Worm (Caenorhabditis elegans) whole organism, young adult: ENCODE data around the gene dgk-4.

Experiments
- B0019.2 ChIP-seq: fragments of 200-800 bp; sonication (Bioruptor generic); conservative IDR thresholded peaks from 2 replicates; pipeline ENCODE4 v1.3.6; 2022; ENCODE audit warnings: missing genetic modification reagents, missing genetic modification characterization, missing compliant biosample characterization
- B0336.3 ChIP-seq: fragments of 200-800 bp; sonication (Bioruptor generic); IDR thresholded peaks from 2 replicates; pipeline ENCODE4 v1.3.6; 2022; ENCODE audit warnings: missing genetic modification characterization, missing compliant biosample characterization
- C06A6.2 ChIP-seq: fragments of 200-800 bp; sonication (Bioruptor generic); conservative IDR thresholded peaks from 2 replicates; pipeline ENCODE4 v1.3.6; 2022; ENCODE audit warnings: missing genetic modification characterization, missing compliant biosample characterization
- F10E7.11 ChIP-seq: sonication (generic microtip); optimal IDR thresholded peaks from 2 replicates; lab custom pipeline; 2017; ENCODE audit warnings: mild to moderate bottlenecking, missing genetic modification characterization, moderate library complexity, missing compliant biosample characterization
- F23B12.7 ChIP-seq: sonication (generic microtip); optimal IDR thresholded peaks from 2 replicates; lab custom pipeline; 2017; ENCODE audit warnings: missing genetic modification characterization, mild to moderate bottlenecking, missing compliant biosample characterization, antibody characterized with exemption, moderate library complexity; ENCODE audit not compliant: insufficient read depth
- F33H1.4 ChIP-seq: fragments of 200-800 bp; sonication (Bioruptor generic); IDR thresholded peaks from 2 replicates; pipeline ENCODE4 v1.3.6; 2022; ENCODE audit warnings: missing genetic modification reagents, missing genetic modification characterization, missing compliant biosample characterization
- F49E8.2 ChIP-seq: sonication (generic microtip); optimal IDR thresholded peaks from 3 replicates; lab custom pipeline; 2017; ENCODE audit warnings: missing genetic modification characterization, mild to moderate bottlenecking, missing compliant biosample characterization, antibody characterized with exemption, moderate library complexity; ENCODE audit not compliant: insufficient read depth
- K11D2.4 ChIP-seq: fragments of 200-800 bp; sonication (Bioruptor generic); IDR thresholded peaks from 2 replicates; pipeline ENCODE4 v1.3.6; 2022; ENCODE audit warnings: missing genetic modification reagents, missing genetic modification characterization, missing compliant biosample characterization
- T26A5.8 ChIP-seq: sonication (generic microtip); optimal IDR thresholded peaks from 2 replicates; lab custom pipeline; 2016; ENCODE audit warnings: missing genetic modification characterization, missing compliant biosample characterization
- Y53G8AR.9 ChIP-seq: fragments of 200-800 bp; sonication (Bioruptor generic); conservative IDR thresholded peaks from 2 replicates; pipeline ENCODE4 v1.3.6; 2022; ENCODE audit warnings: missing genetic modification reagents, missing genetic modification characterization, missing compliant biosample characterization
- Y56A3A.18 ChIP-seq: fragments of 200-800 bp; sonication (Bioruptor generic); IDR thresholded peaks from 2 replicates; pipeline ENCODE4 v1.3.6; 2022; ENCODE audit warnings: missing genetic modification reagents, missing genetic modification characterization, missing compliant biosample characterization
- Y79H2A.3 ChIP-seq: fragments of 200-800 bp; sonication (Bioruptor generic); conservative IDR thresholded peaks from 2 replicates; pipeline ENCODE4 v1.3.6; 2022; ENCODE audit warnings: missing genetic modification reagents, missing genetic modification characterization, missing compliant biosample characterization
- Y95B8A.8 ChIP-seq: fragments of 200-800 bp; sonication (Bioruptor generic); IDR thresholded peaks from 2 replicates; pipeline ENCODE4 v1.3.6; 2022; ENCODE audit warnings: missing genetic modification reagents, missing genetic modification characterization, missing compliant biosample characterization
- ZK185.1 ChIP-seq: sonication (generic microtip); optimal IDR thresholded peaks from 2 replicates; lab custom pipeline; 2016; ENCODE audit warnings: mild to moderate bottlenecking, missing genetic modification characterization, missing compliant biosample characterization; ENCODE audit not compliant: poor library complexity, severe bottlenecking
- ama-1 ChIP-seq, 3 experiments: fragments of 150-350 bp in 1 of 3; sonication (generic microtip) in 2 of 3; optimal IDR thresholded peaks; 2 replicates each; lab custom pipeline; 2014 to 2018; ENCODE audit warnings: missing biosample characterization in 2 of 3, missing genetic modification characterization in 2 of 3, missing genetic modification reagents in 2 of 3
- ceh-40 ChIP-seq: fragments of 200-800 bp; sonication (Bioruptor generic); IDR thresholded peaks from 2 replicates; pipeline ENCODE4 v1.3.6; 2022; ENCODE audit warnings: missing genetic modification characterization, missing compliant biosample characterization
- ekl-4 ChIP-seq: fragments of 200-800 bp; sonication (Bioruptor generic); IDR thresholded peaks from 2 replicates; pipeline ENCODE4 v1.3.6; 2022; ENCODE audit warnings: missing genetic modification reagents, missing genetic modification characterization, missing compliant biosample characterization
- gei-17 ChIP-seq: fragments of 200-800 bp; sonication (Bioruptor generic); optimal IDR thresholded peaks from 2 replicates; lab custom pipeline; 2018; ENCODE audit warnings: mild to moderate bottlenecking, missing genetic modification characterization, missing compliant biosample characterization
- him-1 ChIP-seq: sonication (generic microtip); optimal IDR thresholded peaks from 2 replicates; lab custom pipeline; 2016; ENCODE audit warnings: missing genotype, missing genetic modification reagents, missing genetic modification characterization, missing compliant biosample characterization
- hmg-1.2 ChIP-seq: fragments of 200-800 bp; sonication (Bioruptor generic); IDR thresholded peaks from 2 replicates; pipeline ENCODE4 v1.3.6; 2022; ENCODE audit warnings: missing genetic modification reagents, missing genetic modification characterization, missing compliant biosample characterization
- hsf-1 ChIP-seq: fragments of 200-800 bp; sonication (Bioruptor generic); IDR thresholded peaks from 2 replicates; pipeline ENCODE4 v1.3.6; 2022; ENCODE audit warnings: missing genetic modification reagents, missing genetic modification characterization, missing compliant biosample characterization
- let-607 ChIP-seq, 2 experiments: fragments of 200-800 bp in 1 of 2; sonication (Bioruptor generic) in 1 of 2; sonication (generic microtip) in 1 of 2; optimal IDR thresholded peaks; 2 replicates each; lab custom pipeline; 2016 to 2018; ENCODE audit warnings: mild to moderate bottlenecking in 2 of 2, missing compliant biosample characterization in 2 of 2, missing genetic modification characterization in 2 of 2, moderate library complexity in 2 of 2, missing genotype in 1 of 2
- lin-40 ChIP-seq: sonication (generic microtip); optimal IDR thresholded peaks from 2 replicates; lab custom pipeline; 2016; ENCODE audit warnings: missing genetic modification characterization, mild to moderate bottlenecking, missing compliant biosample characterization, missing genotype, missing genetic modification reagents
- lin-54 ChIP-seq: fragments of 200-800 bp; sonication (Bioruptor generic); optimal IDR thresholded peaks from 2 replicates; lab custom pipeline; 2018; ENCODE audit warnings: mild to moderate bottlenecking, missing genetic modification characterization, missing compliant biosample characterization
- lsl-1 ChIP-seq: fragments of 200-800 bp; sonication (Bioruptor generic); optimal IDR thresholded peaks from 2 replicates; lab custom pipeline; 2018; ENCODE audit warnings: mild to moderate bottlenecking, missing genetic modification characterization, moderate library complexity, missing compliant biosample characterization
- madf-10 ChIP-seq: sonication (generic microtip); optimal IDR thresholded peaks from 2 replicates; lab custom pipeline; 2016; ENCODE audit warnings: mild to moderate bottlenecking, missing genetic modification characterization, missing compliant biosample characterization
- madf-3 ChIP-seq: fragments of 200-800 bp; sonication (Bioruptor generic); IDR thresholded peaks from 2 replicates; pipeline ENCODE4 v1.3.6; 2022; ENCODE audit warnings: missing genetic modification reagents, missing genetic modification characterization, missing compliant biosample characterization
- mcd-1 ChIP-seq: fragments of 200-800 bp; sonication (Bioruptor generic); IDR thresholded peaks from 2 replicates; pipeline ENCODE4 v1.3.6; 2022; ENCODE audit warnings: missing genetic modification reagents, missing genetic modification characterization, missing compliant biosample characterization
- mxl-1 ChIP-seq: sonication (generic microtip); optimal IDR thresholded peaks from 2 replicates; lab custom pipeline; 2016; ENCODE audit warnings: missing genetic modification characterization, missing compliant biosample characterization
- nfya-1 ChIP-seq: sonication (generic microtip); optimal IDR thresholded peaks from 2 replicates; lab custom pipeline; 2017; ENCODE audit warnings: antibody characterized with exemption, missing compliant biosample characterization, missing genetic modification characterization, borderline replicate concordance; ENCODE audit not compliant: insufficient read depth
- nfyb-1 ChIP-seq: fragments of 200-800 bp; sonication (Bioruptor generic); IDR thresholded peaks from 2 replicates; pipeline ENCODE4 v1.3.6; 2022; ENCODE audit warnings: missing genetic modification reagents, missing genetic modification characterization, missing compliant biosample characterization
- nhr-90 ChIP-seq: sonication (generic microtip); optimal IDR thresholded peaks from 2 replicates; lab custom pipeline; 2016; ENCODE audit warnings: missing genotype, mild to moderate bottlenecking, missing genetic modification characterization, missing compliant biosample characterization
- repo-1 ChIP-seq: sonication (generic microtip); optimal IDR thresholded peaks from 2 replicates; lab custom pipeline; 2017; ENCODE audit warnings: mild to moderate bottlenecking, missing genetic modification characterization, missing compliant biosample characterization
- rpc-1 ChIP-seq, 2 experiments: fragments of 150-350 bp in 1 of 2; sonication (generic microtip) in 1 of 2; optimal IDR thresholded peaks; 2 replicates each; lab custom pipeline; 2014 to 2018; ENCODE audit warnings: missing biosample characterization in 1 of 2, missing genetic modification characterization in 1 of 2, missing genetic modification reagents in 1 of 2, missing genotype in 1 of 2
- sea-2 ChIP-seq: fragments of 200-800 bp; sonication (Bioruptor generic); IDR thresholded peaks from 2 replicates; pipeline ENCODE4 v1.3.6; 2022; ENCODE audit warnings: missing genetic modification characterization, missing compliant biosample characterization
- snpc-4 ChIP-seq, 5 experiments: fragments of 150-350 bp in 1 of 5; sonication (generic microtip) in 4 of 5; optimal IDR thresholded peaks; 2 replicates each; lab custom pipeline; 2014 to 2018; ENCODE audit warnings: missing genetic modification characterization in 5 of 5, missing biosample characterization in 3 of 5, antibody characterized with exemption in 2 of 5, mild to moderate bottlenecking in 2 of 5, missing compliant biosample characterization in 2 of 5, missing genotype in 2 of 5, moderate library complexity in 2 of 5, missing genetic modification reagents in 1 of 5
- tlf-1 ChIP-seq: fragments of 200-800 bp; sonication (Bioruptor generic); optimal IDR thresholded peaks from 2 replicates; lab custom pipeline; 2018; ENCODE audit warnings: mild to moderate bottlenecking, missing genetic modification characterization, missing compliant biosample characterization
- xnd-1 ChIP-seq: sonication (generic microtip); optimal IDR thresholded peaks from 2 replicates; lab custom pipeline; 2016; ENCODE audit warnings: missing genotype, missing genetic modification reagents, missing genetic modification characterization, missing compliant biosample characterization
- ztf-18 ChIP-seq: sonication (generic microtip); optimal IDR thresholded peaks from 2 replicates; lab custom pipeline; 2016; ENCODE audit warnings: missing genotype, mild to moderate bottlenecking, missing genetic modification characterization, missing compliant biosample characterization

The dgk-4 gene

ce11 chrIV:8679225-8679624 lies 48.1 kb downstream of the dgk-4 start, which contains the start of gene nlp-60:
Gene nlp-60 (minus strand): TSS chrIV:8679325.
- TF ChIP-seq xnd-1 (tag; lab: Kevin White, UChicago) (no peak), ceh-40 (GFP tag; lab: Robert Waterston, UW) (no peak), mxl-1 (tag; lab: Kevin White, UChicago) (no peak), rpc-1 (optimal IDR thresholded peaks at IDR 0.05; lab: Kevin White, UChicago) (no peak), rpc-1 (tag; optimal IDR thresholded peaks at IDR 0.05; lab: Kevin White, UChicago) (no peak), Y79H2A.3 (GFP tag; lab: Robert Waterston, UW) (no peak), let-607 (tag; optimal IDR thresholded peaks at IDR 0.05; lab: Kevin White, UChicago) (no peak), repo-1 (tag; lab: Kevin White, UChicago) (no peak), nfyb-1 (GFP tag; lab: Robert Waterston, UW) (no peak), him-1 (no peak), hmg-1.2 (GFP tag; lab: Robert Waterston, UW) (no peak), gei-17 (GFP tag; lab: Kevin White, UChicago) (no peak), Y56A3A.18 (GFP tag; lab: Robert Waterston, UW) (no peak), Y53G8AR.9 (no peak), C06A6.2 (GFP tag; lab: Robert Waterston, UW) (no peak), K11D2.4 (GFP tag; lab: Robert Waterston, UW) (no peak)

- TF ChIP-seq Y53G8AR.9 (0 out of 2 replicates have a peak, but pooled peaks have one; percentile 40), nhr-90 (tag; lab: Kevin White, UChicago) (no peak), ama-1 (optimal IDR thresholded peaks at IDR 0.05; lab: Kevin White, UChicago) (no peak), ama-1 (GFP tag; optimal IDR thresholded peaks at IDR 0.05; lab: Kevin White, UChicago) (peak in 1 of 2 experiments; percentile 60), snpc-4 (GFP tag; optimal IDR thresholded peaks at IDR 0.05; lab: Kevin White, UChicago) (no peak), snpc-4 (tag; optimal IDR thresholded peaks at IDR 0.05; lab: Kevin White, UChicago) (peak in 1 of 4 experiments; percentile 14), hsf-1 (peak; percentile 16; the same call in 1 of the 2 replicates), F49E8.2 (tag; lab: Kevin White, UChicago) (peak; percentile 3), F33H1.4 (GFP tag; lab: Robert Waterston, UW) (no peak)
Measured at ce11 chrIV:8686510-8686909, 55.4 kb downstream of the dgk-4 start, which contains the start of gene pole-2. Gene pole-2 (minus strand): TSS chrIV:8686610.

ce11 chrIV:8686966-8687365 lies 55.8 kb downstream of the dgk-4 start:
- no peak for TF ChIP-seq ceh-40 (GFP tag; lab: Robert Waterston, UW)
- no peak for TF ChIP-seq F10E7.11
- no peak for TF ChIP-seq sea-2 (GFP tag; lab: Robert Waterston, UW)
- TF ChIP-seq Y95B8A.8 = 0 out of 2 replicates have a peak, but pooled peaks have one; percentile 11
- TF ChIP-seq F23B12.7 (tag; lab: Kevin White, UChicago) = no peak

- TF ChIP-seq B0019.2 (no peak), gei-17 (GFP tag; lab: Kevin White, UChicago) (no peak), B0336.3 (GFP tag; lab: Robert Waterston, UW) (0 out of 2 replicates have a peak, but pooled peaks have one; percentile 42), mcd-1 (peak; percentile 76), madf-3 (GFP tag; lab: Robert Waterston, UW) (0 out of 2 replicates have a peak, but pooled peaks have one; percentile 31), let-607 (tag; optimal IDR thresholded peaks at IDR 0.05; lab: Kevin White, UChicago) (peak in 1 of 2 experiments; percentile 12), snpc-4 (GFP tag; optimal IDR thresholded peaks at IDR 0.05; lab: Kevin White, UChicago) (peak; percentile 37), snpc-4 (tag; optimal IDR thresholded peaks at IDR 0.05; lab: Kevin White, UChicago) (peak; percentile 51 to 57 (median 55)), lsl-1 (peak; percentile 63), ztf-18 (peak; percentile 96), tlf-1 (GFP tag; lab: Kevin White, UChicago) (peak; percentile 36), ZK185.1 (tag; lab: Kevin White, UChicago) (peak; percentile 76), lin-40 (peak; percentile 81), repo-1 (tag; lab: Kevin White, UChicago) (peak; percentile 25), lin-54 (peak; percentile 95), nfya-1 (tag; lab: Kevin White, UChicago) (no peak), F49E8.2 (tag; lab: Kevin White, UChicago) (peak; percentile 10), T26A5.8 (tag; lab: Kevin White, UChicago) (no peak), ekl-4 (GFP tag; lab: Robert Waterston, UW) (peak; percentile 52; the same call in 1 of the 2 replicates), madf-10 (tag; lab: Kevin White, UChicago) (peak; percentile 42), nfyb-1 (GFP tag; lab: Robert Waterston, UW) (peak; percentile 73)
Measured at ce11 chrIV:8687605-8688191, 56.6 kb downstream of the dgk-4 start, which contains the start of gene snrp-3. Gene snrp-3 (minus strand): TSS chrIV:8687810.
